Fruit fly (Drosophila melanogaster) whole organism, prepupa: ENCODE data around the gene Npc2e.
A peak's percentile ranks its signal among the peaks of the same experiment; 100 is the strongest.

Source experiments
- CG10631 ChIP-seq: fragments of 200-800 bp; sonication (Bioruptor generic); optimal IDR thresholded peaks from 2 replicates; lab custom pipeline; 2016; ENCODE audit warnings: missing biosample characterization, missing genetic modification characterization
- CG10669 ChIP-seq: fragments of 200-800 bp; sonication (Bioruptor generic); optimal IDR thresholded peaks from 3 replicates; lab custom pipeline; 2018; ENCODE audit warnings: missing biosample characterization, mild to moderate bottlenecking, missing genetic modification characterization, moderate library complexity
- CG11762 ChIP-seq: fragments of 200-800 bp; sonication (Bioruptor generic); optimal IDR thresholded peaks from 3 replicates; lab custom pipeline; 2016; ENCODE audit warnings: missing biosample characterization, missing genetic modification characterization; ENCODE audit not compliant: insufficient read depth
- CG11902 ChIP-seq: fragments of 200-800 bp; sonication (Bioruptor generic); optimal IDR thresholded peaks from 3 replicates; lab custom pipeline; 2016; ENCODE audit warnings: missing biosample characterization, missing genetic modification characterization
- CG16779 ChIP-seq: fragments of 200-800 bp; sonication (Bioruptor generic); optimal IDR thresholded peaks from 3 replicates; lab custom pipeline; 2017; ENCODE audit warnings: missing biosample characterization, mild to moderate bottlenecking, missing genetic modification characterization
- CG32006 ChIP-seq: fragments of 200-800 bp; sonication (Bioruptor generic); optimal IDR thresholded peaks from 3 replicates; lab custom pipeline; 2017; ENCODE audit warnings: missing biosample characterization, mild to moderate bottlenecking, missing genetic modification characterization
- CG34406 ChIP-seq: fragments of 200-800 bp; sonication (Bioruptor generic); optimal IDR thresholded peaks from 3 replicates; lab custom pipeline; 2016; ENCODE audit warnings: missing biosample characterization, missing genetic modification characterization
- CG3919 ChIP-seq: fragments of 200-800 bp; sonication (Bioruptor generic); optimal IDR thresholded peaks from 3 replicates; lab custom pipeline; 2016; ENCODE audit warnings: missing biosample characterization, missing genetic modification characterization
- CG6276 ChIP-seq: fragments of 200-800 bp; sonication (Bioruptor generic); optimal IDR thresholded peaks from 2 replicates; lab custom pipeline; 2017; ENCODE audit warnings: missing biosample characterization, mild to moderate bottlenecking, missing genetic modification characterization
- CG6792 ChIP-seq: fragments of 200-800 bp; sonication (Bioruptor generic); optimal IDR thresholded peaks from 3 replicates; lab custom pipeline; 2016; ENCODE audit warnings: missing biosample characterization, missing genetic modification characterization
- CG8119 ChIP-seq: fragments of 200-800 bp; sonication (Bioruptor generic); IDR thresholded peaks from 3 replicates; pipeline ENCODE4 v1.3.6; 2022; ENCODE audit warnings: missing biosample characterization, missing genetic modification characterization
- CG8632 ChIP-seq: fragments of 200-800 bp; sonication (Bioruptor generic); optimal IDR thresholded peaks from 3 replicates; lab custom pipeline; 2016; ENCODE audit warnings: missing biosample characterization, missing genetic modification characterization
- CG9139 ChIP-seq: fragments of 200-800 bp; sonication (Bioruptor generic); optimal IDR thresholded peaks from 3 replicates; lab custom pipeline; 2017; ENCODE audit warnings: missing biosample characterization, mild to moderate bottlenecking, missing genetic modification characterization
- Eip75B ChIP-seq: fragments of 200-800 bp; sonication (Bioruptor generic); optimal IDR thresholded peaks from 3 replicates; lab custom pipeline; 2016; ENCODE audit warnings: missing biosample characterization, missing genetic modification characterization
- Eip78C ChIP-seq: fragments of 200-800 bp; sonication (Bioruptor generic); peaks from one replicate; lab custom pipeline; 2016; ENCODE audit warnings: missing biosample characterization, missing genetic modification characterization
- Ets21C ChIP-seq: fragments of 200-800 bp; sonication (Bioruptor generic); optimal IDR thresholded peaks from 3 replicates; lab custom pipeline; 2016; ENCODE audit warnings: missing biosample characterization, missing genetic modification characterization
- Ets96B ChIP-seq: fragments of 200-800 bp; optimal IDR thresholded peaks from 2 replicates; lab custom pipeline; 2019; ENCODE audit warnings: missing biosample characterization, mild to moderate bottlenecking, missing genetic modification characterization, moderate library complexity
- Hr39 ChIP-seq: fragments of 200-800 bp; sonication (Bioruptor generic); optimal IDR thresholded peaks from 2 replicates; lab custom pipeline; 2016; ENCODE audit warnings: missing biosample characterization, missing genetic modification characterization
- OdsH ChIP-seq: fragments of 200-800 bp; sonication (Bioruptor generic); optimal IDR thresholded peaks from 3 replicates; lab custom pipeline; 2016; ENCODE audit warnings: missing biosample characterization, missing genetic modification characterization
- Smox ChIP-seq: fragments of 200-800 bp; sonication (Bioruptor generic); optimal IDR thresholded peaks from 3 replicates; lab custom pipeline; 2016; ENCODE audit warnings: missing biosample characterization, missing genetic modification characterization
- Sox14 ChIP-seq: fragments of 200-800 bp; sonication (Bioruptor generic); optimal IDR thresholded peaks from 3 replicates; lab custom pipeline; 2016; ENCODE audit warnings: missing biosample characterization, missing genetic modification characterization
- Sox15 ChIP-seq: fragments of 200-800 bp; sonication (Bioruptor generic); optimal IDR thresholded peaks from 3 replicates; lab custom pipeline; 2016; ENCODE audit warnings: missing biosample characterization, missing genetic modification characterization
- achi ChIP-seq: fragments of 200-800 bp; sonication (Bioruptor generic); optimal IDR thresholded peaks from 3 replicates; lab custom pipeline; 2016; ENCODE audit warnings: missing biosample characterization, missing genetic modification characterization
- acj6 ChIP-seq: fragments of 200-800 bp; sonication (Bioruptor generic); optimal IDR thresholded peaks from 3 replicates; lab custom pipeline; 2016; ENCODE audit warnings: missing biosample characterization, missing genetic modification characterization
- cyc ChIP-seq: fragments of 200-800 bp; sonication (Bioruptor generic); optimal IDR thresholded peaks from 3 replicates; lab custom pipeline; 2016; ENCODE audit warnings: missing biosample characterization, missing genetic modification characterization
- dac ChIP-seq: fragments of 200-800 bp; sonication (Bioruptor generic); optimal IDR thresholded peaks from 2 replicates; lab custom pipeline; 2017; ENCODE audit warnings: missing biosample characterization, mild to moderate bottlenecking, missing genetic modification characterization
- dsx ChIP-seq: fragments of 200-800 bp; optimal IDR thresholded peaks from 3 replicates; lab custom pipeline; 2019; ENCODE audit warnings: missing biosample characterization, mild to moderate bottlenecking, missing genetic modification characterization, moderate library complexity; ENCODE audit not compliant: poor library complexity, severe bottlenecking
- eg ChIP-seq: fragments of 200-800 bp; sonication (Bioruptor generic); IDR thresholded peaks from 3 replicates; pipeline ENCODE4 v1.3.6; 2022; ENCODE audit warnings: missing biosample characterization, missing genetic modification characterization
- fd59A ChIP-seq: fragments of 200-800 bp; sonication (Bioruptor generic); optimal IDR thresholded peaks from 2 replicates; lab custom pipeline; 2017; ENCODE audit warnings: missing biosample characterization, mild to moderate bottlenecking, missing genetic modification characterization, missing genetic modification reagents
- fkh ChIP-seq: fragments of 200-800 bp; sonication (Bioruptor generic); optimal IDR thresholded peaks from 3 replicates; lab custom pipeline; 2017; ENCODE audit warnings: missing biosample characterization, mild to moderate bottlenecking, missing genetic modification characterization, moderate library complexity
- lz ChIP-seq: fragments of 200-800 bp; sonication (Bioruptor generic); optimal IDR thresholded peaks from 3 replicates; lab custom pipeline; 2016; ENCODE audit warnings: missing biosample characterization, missing genetic modification characterization
- salr ChIP-seq, 2 experiments: fragments of 200-800 bp; sonication (Bioruptor generic); optimal IDR thresholded peaks; 3 replicates each; lab custom pipeline; 2016 to 2018; ENCODE audit warnings: missing biosample characterization in 2 of 2, missing genetic modification characterization in 2 of 2, mild to moderate bottlenecking in 1 of 2
- spab ChIP-seq: fragments of 200-800 bp; sonication (Bioruptor generic); optimal IDR thresholded peaks from 2 replicates; lab custom pipeline; 2017; ENCODE audit warnings: missing biosample characterization, mild to moderate bottlenecking, missing genetic modification characterization, missing genetic modification reagents
- svp ChIP-seq: fragments of 200-800 bp; sonication (Bioruptor generic); peaks from one replicate; lab custom pipeline; 2016; ENCODE audit warnings: missing biosample characterization, missing genetic modification characterization
- topi ChIP-seq: fragments of 200-800 bp; sonication (Bioruptor generic); optimal IDR thresholded peaks from 3 replicates; lab custom pipeline; 2016; ENCODE audit warnings: missing biosample characterization, missing genetic modification characterization
- vri ChIP-seq: fragments of 200-800 bp; sonication (Bioruptor generic); optimal IDR thresholded peaks from 3 replicates; lab custom pipeline; 2016; ENCODE audit warnings: missing biosample characterization, mild to moderate bottlenecking, missing genetic modification characterization

Npc2e gene

dm6 chr3R:10097531-10098295 lies 44.6 kb downstream of the Npc2e start (continued):
- TF ChIP-seq dac (GFP tag; lab: Kevin White, UChicago) (no peak), CG34406 (GFP tag; lab: Kevin White, UChicago) (peak; percentile 3), lz (GFP tag; lab: Kevin White, UChicago) (no peak), topi (GFP tag; lab: Kevin White, UChicago) (no peak), CG11902 (no peak), acj6 (GFP tag; lab: Kevin White, UChicago) (no peak), OdsH (GFP tag; lab: Kevin White, UChicago) (no peak), CG3919 (GFP tag; lab: Kevin White, UChicago) (no peak), Ets96B (tag; lab: Kevin White, UChicago) (no peak), vri (GFP tag; lab: Kevin White, UChicago) (peak; percentile 85), Eip78C (no peak), CG6792 (GFP tag; lab: Kevin White, UChicago) (no peak), CG6276 (GFP tag; lab: Kevin White, UChicago) (no peak), CG16779 (tag; lab: Kevin White, UChicago) (no peak), dsx (GFP tag; lab: Kevin White, UChicago) (no peak), salr (GFP tag; optimal IDR thresholded peaks at IDR 0.05; lab: Kevin White, UChicago) (no peak), Eip75B (GFP tag; lab: Kevin White, UChicago) (no peak), CG8119 (no peak), fd59A (GFP tag; lab: Kevin White, UChicago) (no peak), fkh (peak; percentile 83), achi (GFP tag; lab: Kevin White, UChicago) (no peak), CG11762 (GFP tag; lab: Kevin White, UChicago) (no peak), Smox (GFP tag; lab: Kevin White, UChicago) (no peak), Sox14 (no peak)

- TF ChIP-seq Eip75B (GFP tag; lab: Kevin White, UChicago) = no peak
Observed at dm6 chr3R:10098296-10098675, 45.2 kb downstream of the Npc2e start.

- TF ChIP-seq CG8632 (GFP tag; lab: Kevin White, UChicago) (no peak), CG10631 (GFP tag; lab: Kevin White, UChicago) (no peak), acj6 (GFP tag; lab: Kevin White, UChicago) (no peak), cyc (GFP tag; lab: Kevin White, UChicago) (no peak), vri (GFP tag; lab: Kevin White, UChicago) (peak; percentile 62), Ets96B (tag; lab: Kevin White, UChicago) (no peak), Smox (GFP tag; lab: Kevin White, UChicago) (no peak), CG32006 (GFP tag; lab: Kevin White, UChicago) (no peak), CG9139 (GFP tag; lab: Kevin White, UChicago) (no peak), dac (GFP tag; lab: Kevin White, UChicago) (no peak), Ets21C (GFP tag; lab: Kevin White, UChicago) (no peak), Sox14 (peak; percentile 21), Sox15 (GFP tag; lab: Kevin White, UChicago) (no peak), svp (no peak), eg (GFP tag; lab: Robert Waterston, UW) (no peak), Hr39 (no peak), CG10669 (GFP tag; lab: Kevin White, UChicago) (no peak), spab (no peak)
Observed at dm6 chr3R:10099401-10099848, 46.3 kb downstream of the Npc2e start.
